Worm (Caenorhabditis elegans) whole organism, L3 larva: Measurements from ENCODE around the gene nlp-9.
"Not testable (repeated sequence)": the region's sequence is repeated elsewhere in the genome, so short reads cannot be mapped to it uniquely, and the experiment has no call there.

Experiments
- ama-1 ChIP-seq: fragments of 150-350 bp; optimal IDR thresholded peaks from 2 replicates; lab custom pipeline; 2018
- fos-1 ChIP-seq: fragments of 150-350 bp; optimal IDR thresholded peaks from 2 replicates; lab custom pipeline; 2014; ENCODE audit warnings: missing biosample characterization, missing genetic modification characterization
- hmg-11 ChIP-seq: sonication (generic microtip); optimal IDR thresholded peaks from 2 replicates; lab custom pipeline; 2016; ENCODE audit warnings: missing genetic modification characterization, missing compliant biosample characterization
- nhr-237 ChIP-seq: fragments of 150-350 bp; optimal IDR thresholded peaks from 2 replicates; lab custom pipeline; 2014; ENCODE audit warnings: missing biosample characterization, missing genetic modification characterization
- skn-1 ChIP-seq: fragments of 150-350 bp; optimal IDR thresholded peaks from 2 replicates; lab custom pipeline; 2014; ENCODE audit warnings: missing biosample characterization, missing genetic modification characterization
- unc-62 ChIP-seq: fragments of 150-350 bp; sonication (generic microtip); optimal IDR thresholded peaks from 4 replicates; lab custom pipeline; 2014; ENCODE audit warnings: missing biosample characterization, missing genetic modification reagents, missing genetic modification characterization

Gene nlp-9

ce11 chrV:4268213-4268612, 48.8 kb downstream of the nlp-9 start, which contains the start of gene srt-36:
Gene srt-36, minus strand, starts transcription at chrV:4268313.
- not testable (repeated sequence) for TF ChIP-seq unc-62 (GFP tag; lab: Kevin White, UChicago); fos-1 (tag; lab: Kevin White, UChicago); ama-1 (lab: Kevin White, UChicago)

ce11 chrV:4271258-4271657, 51.8 kb downstream of the nlp-9 start, which contains the start of gene srt-38:
Gene srt-38, minus strand, starts transcription at chrV:4271358.
- TF ChIP-seq hmg-11; nhr-237 (tag; lab: Kevin White, UChicago); skn-1 (tag; lab: Kevin White, UChicago): not testable (repeated sequence)
